Fruit fly (Drosophila melanogaster) whole organism, embryonic: ENCODE data around the gene Argk1.
A peak's percentile ranks its signal among the peaks of the same experiment; 100 is the strongest.

Source experiments
- Ada2b ChIP-seq: fragments of 200-800 bp; sonication (Bioruptor generic); IDR thresholded peaks from 2 replicates; pipeline ENCODE4 v1.3.6; 2022; ENCODE audit warnings: missing biosample characterization, missing genetic modification characterization
- Atf-2 ChIP-seq: fragments of 200-800 bp; sonication (Bioruptor generic); optimal IDR thresholded peaks from 2 replicates; lab custom pipeline; 2016; ENCODE audit warnings: missing biosample characterization, missing genetic modification characterization
- Bteb2 ChIP-seq: fragments of 200-800 bp; sonication (Bioruptor generic); optimal IDR thresholded peaks from 2 replicates; lab custom pipeline; 2016; ENCODE audit warnings: missing biosample characterization, missing genetic modification characterization
- C15 ChIP-seq: fragments of 200-800 bp; sonication (Bioruptor generic); IDR thresholded peaks from 3 replicates; pipeline ENCODE4 v1.3.6; 2022; ENCODE audit warnings: missing biosample characterization, missing genetic modification characterization
- CG11247 ChIP-seq: fragments of 200-800 bp; sonication (Bioruptor generic); IDR thresholded peaks from 2 replicates; pipeline ENCODE4 v1.3.6; 2022; ENCODE audit warnings: missing biosample characterization, missing genetic modification characterization
- CG11504 ChIP-seq: fragments of 200-800 bp; sonication (Bioruptor generic); optimal IDR thresholded peaks from 3 replicates; lab custom pipeline; 2019; ENCODE audit warnings: missing biosample characterization, mild to moderate bottlenecking, missing genetic modification characterization, moderate library complexity
- CG11695 ChIP-seq: fragments of 200-800 bp; sonication (Bioruptor generic); IDR thresholded peaks from 3 replicates; pipeline ENCODE4 v1.3.6; 2022; ENCODE audit warnings: missing biosample characterization, missing genetic modification characterization
- CG1233 ChIP-seq: fragments of 200-800 bp; sonication (Bioruptor generic); optimal IDR thresholded peaks from 4 replicates; lab custom pipeline; 2018; ENCODE audit warnings: missing biosample characterization, mild to moderate bottlenecking, missing genetic modification characterization
- CG13123 ChIP-seq: fragments of 200-800 bp; sonication (Bioruptor generic); optimal IDR thresholded peaks from 2 replicates; lab custom pipeline; 2016; ENCODE audit warnings: missing biosample characterization, missing genetic modification characterization
- CG14014 ChIP-seq: fragments of 200-800 bp; sonication (Bioruptor generic); IDR thresholded peaks from 2 replicates; pipeline ENCODE4 v1.3.6; 2022; ENCODE audit warnings: missing biosample characterization, missing genetic modification characterization
- CG1529 ChIP-seq: fragments of 200-800 bp; sonication (Bioruptor generic); optimal IDR thresholded peaks from 3 replicates; lab custom pipeline; 2018; ENCODE audit warnings: missing biosample characterization, missing genetic modification characterization
- CG1792 ChIP-seq: fragments of 200-800 bp; sonication (Bioruptor generic); optimal IDR thresholded peaks from 2 replicates; lab custom pipeline; 2016; ENCODE audit warnings: missing biosample characterization, missing genetic modification characterization
- CG2875 ChIP-seq: fragments of 200-800 bp; sonication (Bioruptor generic); optimal IDR thresholded peaks from 2 replicates; lab custom pipeline; 2017; ENCODE audit warnings: missing biosample characterization, mild to moderate bottlenecking, missing genetic modification characterization, missing genetic modification reagents
- CG6654 ChIP-seq: fragments of 200-800 bp; sonication (Bioruptor generic); optimal IDR thresholded peaks from 2 replicates; lab custom pipeline; 2017; ENCODE audit warnings: missing biosample characterization, mild to moderate bottlenecking, missing genetic modification characterization
- CG8765 ChIP-seq: fragments of 200-800 bp; sonication (Bioruptor generic); IDR thresholded peaks from 2 replicates; pipeline ENCODE4 v1.3.6; 2022; ENCODE audit warnings: missing biosample characterization, missing genetic modification characterization
- CrebB ChIP-seq: fragments of 200-800 bp; sonication (Bioruptor generic); optimal IDR thresholded peaks from 3 replicates; lab custom pipeline; 2018; ENCODE audit warnings: missing biosample characterization, mild to moderate bottlenecking, missing genetic modification characterization
- Dad ChIP-seq: fragments of 200-800 bp; sonication (Bioruptor generic); optimal IDR thresholded peaks from 3 replicates; lab custom pipeline; 2016; ENCODE audit warnings: missing biosample characterization, missing genetic modification characterization
- Dref ChIP-seq: fragments of 200-800 bp; sonication (Bioruptor generic); IDR thresholded peaks from 2 replicates; pipeline ENCODE4 v1.3.6; 2022; ENCODE audit warnings: missing biosample characterization, missing genetic modification characterization
- Fer1 ChIP-seq: fragments of 200-800 bp; sonication (Bioruptor generic); optimal IDR thresholded peaks from 2 replicates; lab custom pipeline; 2017; ENCODE audit warnings: missing biosample characterization, mild to moderate bottlenecking, missing genetic modification characterization
- HmgD ChIP-seq: fragments of 200-800 bp; sonication (Bioruptor generic); optimal IDR thresholded peaks from 3 replicates; lab custom pipeline; 2016; ENCODE audit warnings: missing biosample characterization, missing genetic modification characterization
- Hr3 ChIP-seq: fragments of 200-800 bp; sonication (Bioruptor generic); optimal IDR thresholded peaks from 3 replicates; lab custom pipeline; 2016; ENCODE audit warnings: missing biosample characterization, missing genetic modification characterization
- Jarid2 ChIP-seq: fragments of 200-800 bp; sonication (Bioruptor generic); optimal IDR thresholded peaks from 3 replicates; lab custom pipeline; 2017; ENCODE audit warnings: mild to moderate bottlenecking, missing biosample characterization, missing genetic modification reagents, missing genetic modification characterization
- Lpt ChIP-seq: fragments of >200 bp; optimal IDR thresholded peaks from 2 replicates; lab custom pipeline; 2018; ENCODE audit warnings: missing biosample characterization, missing genetic modification characterization
- MTF-1 ChIP-seq: fragments of 200-800 bp; sonication (Bioruptor generic); optimal IDR thresholded peaks from 2 replicates; lab custom pipeline; 2018; ENCODE audit warnings: missing biosample characterization, mild to moderate bottlenecking, missing genetic modification characterization, borderline replicate concordance
- Nf-YB ChIP-seq: fragments of 200-800 bp; sonication (Bioruptor generic); optimal IDR thresholded peaks from 3 replicates; lab custom pipeline; 2019; ENCODE audit warnings: missing biosample characterization, mild to moderate bottlenecking, missing genetic modification characterization, moderate library complexity
- Oaz ChIP-seq: fragments of 200-800 bp; sonication (Bioruptor generic); IDR thresholded peaks from 2 replicates; pipeline ENCODE4 v1.3.6; 2022; ENCODE audit warnings: missing biosample characterization, missing genetic modification characterization
- Rfx ChIP-seq: fragments of 200-800 bp; sonication (Bioruptor generic); IDR thresholded peaks from 2 replicates; pipeline ENCODE4 v1.3.6; 2022; ENCODE audit warnings: missing biosample characterization, missing genetic modification characterization
- ac ChIP-seq: fragments of 200-800 bp; sonication (Bioruptor generic); optimal IDR thresholded peaks from 3 replicates; lab custom pipeline; 2017; ENCODE audit warnings: missing biosample characterization, mild to moderate bottlenecking, missing genetic modification characterization
- ap ChIP-seq: fragments of 200-800 bp; sonication (Bioruptor generic); IDR thresholded peaks from 2 replicates; pipeline ENCODE4 v1.3.6; 2022; ENCODE audit warnings: missing biosample characterization, missing genetic modification characterization
- bowl ChIP-seq: fragments of 200-800 bp; sonication (Bioruptor generic); IDR thresholded peaks from 2 replicates; pipeline ENCODE4 v1.3.6; 2022; ENCODE audit warnings: missing biosample characterization, missing genetic modification characterization
- br ChIP-seq: fragments of >200 bp; optimal IDR thresholded peaks from 2 replicates; lab custom pipeline; 2017
- cg ChIP-seq: fragments of 200-800 bp; sonication (Bioruptor generic); optimal IDR thresholded peaks from 3 replicates; lab custom pipeline; 2019; ENCODE audit warnings: missing biosample characterization, mild to moderate bottlenecking, missing genetic modification characterization, moderate library complexity
- crp ChIP-seq, 2 experiments: fragments of 200-800 bp; sonication (Bioruptor generic); optimal IDR thresholded peaks; 2 replicates in 1 of 2; 3 replicates in 1 of 2; lab custom pipeline; 2017; ENCODE audit warnings: missing biosample characterization in 2 of 2, missing genetic modification characterization in 2 of 2, mild to moderate bottlenecking in 1 of 2, moderate library complexity in 1 of 2
- ewg ChIP-seq: fragments of 200-800 bp; sonication (Bioruptor generic); optimal IDR thresholded peaks from 3 replicates; lab custom pipeline; 2017; ENCODE audit warnings: mild to moderate bottlenecking, missing biosample characterization, missing genetic modification reagents, missing genetic modification characterization
- fd102C ChIP-seq: fragments of 200-800 bp; sonication (Bioruptor generic); optimal IDR thresholded peaks from 2 replicates; lab custom pipeline; 2018; ENCODE audit warnings: missing biosample characterization, mild to moderate bottlenecking, missing genetic modification characterization, moderate library complexity
- fd3F ChIP-seq: fragments of 200-800 bp; sonication (Bioruptor generic); optimal IDR thresholded peaks from 2 replicates; lab custom pipeline; 2018; ENCODE audit warnings: missing biosample characterization, mild to moderate bottlenecking, missing genetic modification characterization, moderate library complexity
- gt ChIP-seq: fragments of 200-800 bp; sonication (Bioruptor generic); IDR thresholded peaks from 2 replicates; pipeline ENCODE4 v1.3.6; 2022; ENCODE audit warnings: missing biosample characterization, missing genetic modification characterization
- lilli ChIP-seq: fragments of 200-800 bp; sonication (Bioruptor generic); optimal IDR thresholded peaks from 3 replicates; lab custom pipeline; 2016; ENCODE audit warnings: missing biosample characterization, missing genetic modification characterization
- mirr ChIP-seq: fragments of 200-800 bp; sonication (Bioruptor generic); optimal IDR thresholded peaks from 3 replicates; lab custom pipeline; 2018; ENCODE audit warnings: missing biosample characterization, mild to moderate bottlenecking, missing genetic modification characterization
- odd ChIP-seq: fragments of 200-800 bp; sonication (Bioruptor generic); optimal IDR thresholded peaks from 2 replicates; lab custom pipeline; 2017; ENCODE audit warnings: missing biosample characterization, mild to moderate bottlenecking, missing genetic modification characterization
- otp ChIP-seq: fragments of 200-800 bp; sonication (Bioruptor generic); IDR thresholded peaks from 3 replicates; pipeline ENCODE4, ENCODE4 v1.3.6; 2022; ENCODE audit warnings: missing biosample characterization, missing genetic modification characterization
- pan ChIP-seq, 4 experiments: fragments of >200 bp in 3 of 4; fragments of 200-800 bp in 1 of 4; sonication (Bioruptor generic) in 1 of 4; optimal IDR thresholded peaks in 3 of 4; IDR thresholded peaks in 1 of 4; 2 replicates each; pipeline versions ENCODE4 v1.3.6 to Lab custom; 2017 to 2022; ENCODE audit warnings: missing biosample characterization in 2 of 4, missing genetic modification characterization in 2 of 4, mixed read lengths in 1 of 4
- pb ChIP-seq: fragments of 200-800 bp; sonication (Bioruptor generic); optimal IDR thresholded peaks from 3 replicates; lab custom pipeline; 2016; ENCODE audit warnings: missing biosample characterization, missing genetic modification characterization
- slp2 ChIP-seq: fragments of 200-800 bp; sonication (Bioruptor generic); optimal IDR thresholded peaks from 2 replicates; lab custom pipeline; 2016; ENCODE audit warnings: missing biosample characterization, missing genetic modification characterization
- sqz ChIP-seq: fragments of 200-800 bp; sonication (Bioruptor generic); optimal IDR thresholded peaks from 3 replicates; lab custom pipeline; 2018; ENCODE audit warnings: missing biosample characterization, mild to moderate bottlenecking, missing genetic modification characterization
- sug ChIP-seq: fragments of 200-800 bp; optimal IDR thresholded peaks from 2 replicates; lab custom pipeline; 2019; ENCODE audit warnings: missing biosample characterization, mild to moderate bottlenecking, missing genetic modification characterization, moderate library complexity
- tna ChIP-seq: fragments of 200-800 bp; sonication (Bioruptor generic); IDR thresholded peaks from 2 replicates; pipeline ENCODE4 v1.3.6; 2022; ENCODE audit warnings: missing biosample characterization, missing genetic modification characterization; ENCODE audit not compliant: partially characterized antibody
- usp ChIP-seq: fragments of >200 bp; optimal IDR thresholded peaks from 2 replicates; lab custom pipeline; 2017; ENCODE audit warnings: missing biosample characterization, missing genetic modification characterization
- vvl ChIP-seq: fragments of 200-800 bp; sonication (Bioruptor generic); IDR thresholded peaks from 2 replicates; pipeline ENCODE4 v1.3.6; 2022; ENCODE audit warnings: missing biosample characterization, missing genetic modification characterization
- zen ChIP-seq: fragments of 200-800 bp; sonication (Bioruptor generic); optimal IDR thresholded peaks from 3 replicates; lab custom pipeline; 2018; ENCODE audit warnings: missing biosample characterization, mild to moderate bottlenecking, missing genetic modification characterization, moderate library complexity

Argk1 gene

DNA sequence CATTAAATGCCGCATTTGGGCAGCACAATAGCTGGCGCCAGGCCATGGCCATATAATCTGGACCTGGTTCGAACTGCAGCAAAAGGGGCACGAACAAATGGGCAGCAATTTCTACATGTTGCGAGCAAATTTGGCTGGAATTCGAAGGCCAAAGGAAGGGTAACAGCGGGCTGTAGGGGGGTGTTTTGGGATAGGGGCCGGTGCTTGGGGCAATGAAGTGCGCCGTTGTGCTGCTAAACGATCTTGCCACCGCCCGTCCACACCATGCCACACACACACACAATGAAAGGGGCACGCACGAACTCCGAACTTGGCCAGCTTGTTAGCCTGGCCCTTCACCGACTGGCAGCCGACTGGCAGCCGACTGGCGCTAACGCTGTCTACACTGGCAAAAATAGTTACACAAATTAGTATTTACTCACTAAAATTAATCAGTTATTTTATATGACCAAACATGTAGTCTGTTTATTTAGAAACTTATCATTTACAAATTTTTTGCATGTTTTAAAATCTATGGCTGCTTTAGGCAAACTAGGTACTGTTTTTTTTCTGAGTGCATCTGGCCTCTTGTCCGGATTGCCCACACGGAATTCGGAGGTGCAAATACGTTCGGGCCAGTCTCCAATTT, 31.7 kb downstream of the Argk1 start (continued):
- TF ChIP-seq CrebB: no peak
- no peak for TF ChIP-seq bowl (GFP tag; lab: Robert Waterston, UW)
- TF ChIP-seq CG11695 (GFP tag; lab: Robert Waterston, UW): 0 out of 3 replicates have a peak, but pooled peaks have one; percentile 52
- TF ChIP-seq pb (GFP tag; lab: Kevin White, UChicago): no peak
- peak; percentile 81 for TF ChIP-seq vvl (GFP tag; lab: Robert Waterston, UW)
- TF ChIP-seq CG14014 (GFP tag; lab: Robert Waterston, UW): no peak; the same call in 1 of the 2 replicates
- peak; percentile 37 for TF ChIP-seq ac (GFP tag; lab: Kevin White, UChicago)
- no peak for TF ChIP-seq Lpt (GFP tag; lab: Kevin White, UChicago)
- TF ChIP-seq Dad: peak; percentile 30
- no peak for TF ChIP-seq odd (GFP tag; lab: Kevin White, UChicago)
- no peak for TF ChIP-seq Nf-YB (GFP tag; lab: Kevin White, UChicago)
- TF ChIP-seq CG1792 (GFP tag; lab: Kevin White, UChicago): peak; percentile 40
- TF ChIP-seq Ada2b (GFP tag; lab: Robert Waterston, UW): peak; percentile 57; the same call in 1 of the 2 replicates
- no peak for TF ChIP-seq sug (tag; lab: Kevin White, UChicago)
- TF ChIP-seq zen (tag; lab: Kevin White, UChicago): peak; percentile 92
- TF ChIP-seq slp2 (GFP tag; lab: Kevin White, UChicago): no peak
- TF ChIP-seq CG1233 (GFP tag; lab: Kevin White, UChicago): peak; percentile 35
- 0 out of 2 replicates have a peak, but pooled peaks have one; percentile 26 for TF ChIP-seq Rfx (GFP tag; lab: Robert Waterston, UW)
- TF ChIP-seq C15: no peak
- TF ChIP-seq crp (GFP tag; optimal IDR thresholded peaks at IDR 0.05; lab: Kevin White, UChicago): no peak
- TF ChIP-seq CG11504 (tag; lab: Kevin White, UChicago): peak; percentile 80
- TF ChIP-seq CG13123 (GFP tag; lab: Kevin White, UChicago): no peak
- TF ChIP-seq pan (optimal IDR thresholded peaks at IDR 0.05; lab: Kevin White, UChicago): no peak
- TF ChIP-seq pan (GFP tag; optimal IDR thresholded peaks at IDR 0.05 in 1 of 2, IDR thresholded peaks at IDR 0.05 in 1 of 2): peak in 1 of 2 experiments; percentile 78
- peak; percentile 27 for TF ChIP-seq CG1529 (GFP tag; lab: Kevin White, UChicago)
- TF ChIP-seq Atf-2 (GFP tag; lab: Kevin White, UChicago): peak; percentile 26
- no peak for TF ChIP-seq Bteb2 (GFP tag; lab: Kevin White, UChicago)
- no peak for TF ChIP-seq Fer1 (GFP tag; lab: Kevin White, UChicago)
- no peak for TF ChIP-seq CG11247 (GFP tag; lab: Robert Waterston, UW)
- TF ChIP-seq fd3F (GFP tag; lab: Kevin White, UChicago): no peak
- no peak for TF ChIP-seq usp
- TF ChIP-seq sqz: peak; percentile 45
- TF ChIP-seq fd102C: no peak
- no peak for TF ChIP-seq CG2875 (GFP tag; lab: Kevin White, UChicago)
- peak; percentile 31 for TF ChIP-seq CG6654
- TF ChIP-seq ewg: peak; percentile 9
- TF ChIP-seq Jarid2 (GFP tag; lab: Kevin White, UChicago): peak; percentile 22
- no peak for TF ChIP-seq gt
- TF ChIP-seq cg (GFP tag; lab: Kevin White, UChicago): no peak
- TF ChIP-seq Oaz (GFP tag; lab: Robert Waterston, UW): no peak
- TF ChIP-seq tna (GFP tag; lab: Robert Waterston, UW): no peak
- TF ChIP-seq mirr: no peak
- TF ChIP-seq Hr3 (GFP tag; lab: Kevin White, UChicago): peak; percentile 46
- peak; percentile 54 for TF ChIP-seq MTF-1 (GFP tag; lab: Kevin White, UChicago)
- no peak for TF ChIP-seq Dref (GFP tag; lab: Robert Waterston, UW)
- TF ChIP-seq lilli (GFP tag; lab: Kevin White, UChicago): peak; percentile 22
- peak; percentile 59 for TF ChIP-seq ap (GFP tag; lab: Robert Waterston, UW)
- no peak for TF ChIP-seq HmgD (GFP tag; lab: Kevin White, UChicago)
- TF ChIP-seq br (lab: Kevin White, UChicago): no peak
- peak; percentile 72; the same call in 2 of the 3 replicates for TF ChIP-seq otp (GFP tag; lab: Robert Waterston, UW)
- TF ChIP-seq CG8765 (GFP tag; lab: Robert Waterston, UW): peak; percentile 64; the same call in 1 of the 2 replicates
